Worm (Caenorhabditis elegans) whole organism, midembryonic: Measurements from ENCODE around the gene srbc-41.

ENCODE experiments used
- T22C8.4 ChIP-seq: fragments of 200-800 bp; sonication (Bioruptor generic); IDR thresholded peaks from 2 replicates; pipeline ENCODE4 v1.3.6; 2022; ENCODE audit warnings: missing genetic modification characterization, missing compliant biosample characterization
- cog-1 ChIP-seq: sonication (generic microtip); optimal IDR thresholded peaks from 2 replicates; lab custom pipeline; 2016; ENCODE audit warnings: missing genetic modification characterization, missing compliant biosample characterization
- flt-1 ChIP-seq: fragments of 200-800 bp; sonication (Bioruptor generic); IDR thresholded peaks from 2 replicates; pipeline ENCODE4 v1.3.6; 2022; ENCODE audit warnings: missing genetic modification characterization, missing compliant biosample characterization
- klf-2 ChIP-seq: fragments of 200-800 bp; sonication (Bioruptor generic); conservative IDR thresholded peaks from 2 replicates; pipeline ENCODE4 v1.3.6; 2022; ENCODE audit warnings: missing genetic modification reagents, missing genetic modification characterization, missing compliant biosample characterization
- med-1 ChIP-seq: sonication (generic microtip); optimal IDR thresholded peaks from 2 replicates; lab custom pipeline; 2017; ENCODE audit warnings: missing genetic modification characterization, mild to moderate bottlenecking, missing compliant biosample characterization, antibody characterized with exemption, missing genetic modification reagents; ENCODE audit not compliant: insufficient read depth
- ref-1 ChIP-seq: fragments of 200-800 bp; sonication (Bioruptor generic); conservative IDR thresholded peaks from 2 replicates; pipeline ENCODE4 v1.3.6; 2022; ENCODE audit warnings: missing genetic modification reagents, missing genetic modification characterization, missing compliant biosample characterization
- tab-1 ChIP-seq: fragments of 200-800 bp; sonication (Bioruptor generic); IDR thresholded peaks from 2 replicates; pipeline ENCODE4 v1.3.6; 2022; ENCODE audit warnings: missing genetic modification characterization, missing compliant biosample characterization
- ztf-23 ChIP-seq: fragments of 200-800 bp; sonication (Bioruptor generic); IDR thresholded peaks from 2 replicates; pipeline ENCODE4 v1.3.6; 2022; ENCODE audit warnings: missing genetic modification reagents, missing genetic modification characterization, missing compliant biosample characterization
- ztf-29 ChIP-seq: fragments of 200-800 bp; sonication (Bioruptor generic); IDR thresholded peaks from 2 replicates; pipeline ENCODE4 v1.3.6; 2022; ENCODE audit warnings: missing genetic modification reagents, missing genetic modification characterization, missing compliant biosample characterization

The srbc-41 gene

DNA sequence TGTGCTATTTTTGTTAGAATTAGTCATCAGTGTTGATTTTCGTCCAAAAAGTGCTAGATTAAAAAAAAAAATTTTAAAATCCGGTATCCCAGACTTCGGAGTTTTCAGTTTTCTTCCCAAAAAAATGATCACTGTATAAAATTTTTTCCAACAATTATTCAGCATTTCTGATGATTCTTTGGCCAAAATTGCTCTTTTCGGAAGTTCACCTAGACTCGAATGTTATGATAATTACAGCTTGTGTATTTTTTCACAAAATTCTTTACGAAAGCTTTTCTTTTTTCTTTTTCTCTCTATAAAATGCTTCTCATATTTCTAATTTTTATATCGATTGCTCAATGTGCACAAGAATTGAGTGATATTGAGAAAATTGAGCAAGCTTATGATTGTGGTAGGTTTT lies 17.1 kb upstream of the srbc-41 start, which contains the start of gene irld-17:
TSS of gene irld-17 (plus strand) at position 301 of the 400 bp plus-strand sequence.
- TF ChIP-seq flt-1 (no peak), med-1 (no peak), T22C8.4 (GFP tag; lab: Robert Waterston, UW) (no peak)

DNA sequence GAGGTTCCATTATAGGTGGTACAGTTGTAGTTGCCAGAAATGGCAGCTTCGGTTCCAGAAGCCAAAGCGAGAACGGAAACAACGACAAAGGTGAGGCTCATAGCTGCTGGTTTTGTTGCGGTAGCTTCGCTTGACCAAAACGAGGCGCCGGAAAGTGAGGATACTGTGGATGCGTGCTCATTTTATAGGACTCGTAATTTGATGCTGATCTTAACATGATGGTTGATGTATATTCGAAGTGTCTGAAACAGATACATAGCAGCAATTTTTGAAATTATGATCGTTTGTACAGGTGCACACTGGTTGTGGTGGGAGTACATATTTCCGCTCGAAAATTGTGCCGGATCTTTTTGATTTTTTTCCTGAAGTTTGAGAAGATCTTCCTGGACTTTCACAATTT lies 16.5 kb upstream of the srbc-41 start, which contains the start of gene Y46H3D.8:
TSS of gene Y46H3D.8 (minus strand) at position 101 of the 400 bp plus-strand sequence.
- TF ChIP-seq ztf-23 (GFP tag; lab: Robert Waterston, UW) (no peak), med-1 (no peak), tab-1 (GFP tag; lab: Robert Waterston, UW) (no peak), T22C8.4 (GFP tag; lab: Robert Waterston, UW) (no peak), ref-1 (GFP tag; lab: Robert Waterston, UW) (no peak), cog-1 (tag; lab: Kevin White, UChicago) (no peak)

DNA sequence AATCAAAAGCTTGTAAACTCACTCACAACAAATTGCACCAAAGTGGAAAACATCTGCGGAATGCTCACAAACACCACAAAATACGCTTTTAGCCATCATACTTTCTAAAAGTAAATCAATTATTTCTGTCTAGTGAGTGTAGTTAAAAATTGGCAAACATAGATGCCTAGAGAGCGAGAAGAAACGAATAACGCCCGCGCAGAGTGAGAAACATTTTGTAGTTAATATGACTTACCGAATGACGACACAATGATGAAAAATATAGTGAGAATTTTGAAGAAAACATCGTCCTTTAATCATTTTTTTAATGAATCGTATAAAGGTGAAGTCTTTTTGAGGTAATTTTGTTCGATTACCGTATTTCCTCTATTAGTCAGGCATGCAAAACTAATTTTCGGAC lies 14.7 kb upstream of the srbc-41 start, which contains the start of gene nhr-238:
TSS of gene nhr-238 (minus strand) at position 104 of the 400 bp plus-strand sequence.
- no peak for TF ChIP-seq T22C8.4 (GFP tag; lab: Robert Waterston, UW)
- TF ChIP-seq ref-1 (GFP tag; lab: Robert Waterston, UW), result no peak
- no peak for TF ChIP-seq cog-1 (tag; lab: Kevin White, UChicago)
- TF ChIP-seq klf-2 (GFP tag; lab: Robert Waterston, UW), result no peak
- TF ChIP-seq ztf-23 (GFP tag; lab: Robert Waterston, UW), result no peak
- TF ChIP-seq ztf-29 (GFP tag; lab: Robert Waterston, UW), result no peak
- TF ChIP-seq med-1, result no peak
- no peak for TF ChIP-seq flt-1
- no peak for TF ChIP-seq tab-1 (GFP tag; lab: Robert Waterston, UW)

DNA sequence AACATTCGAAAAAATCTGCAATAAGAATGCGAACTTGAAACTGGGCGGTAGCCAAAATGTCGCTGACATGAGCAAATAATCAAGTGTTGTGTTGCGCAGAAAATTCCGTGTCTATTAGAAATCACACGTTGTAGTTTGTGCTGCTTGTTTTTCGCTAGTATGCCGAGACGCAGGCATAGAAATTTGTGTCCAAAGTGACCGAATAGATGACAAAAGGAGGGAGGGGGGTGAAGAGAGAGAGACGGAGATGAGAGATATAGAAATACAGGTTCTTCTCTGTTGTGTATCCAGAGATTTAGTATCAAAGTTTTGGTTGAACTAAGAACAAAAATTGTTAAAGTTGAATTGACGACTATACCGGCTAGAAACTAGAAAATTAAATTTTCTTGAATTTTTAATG lies 12.6 kb upstream of the srbc-41 start:
- TF ChIP-seq cog-1 (tag; lab: Kevin White, UChicago) (no peak), flt-1 (no peak), ztf-23 (GFP tag; lab: Robert Waterston, UW) (no peak), ref-1 (GFP tag; lab: Robert Waterston, UW) (no peak), T22C8.4 (GFP tag; lab: Robert Waterston, UW) (no peak), ztf-29 (GFP tag; lab: Robert Waterston, UW) (no peak), klf-2 (GFP tag; lab: Robert Waterston, UW) (no peak), med-1 (no peak), tab-1 (GFP tag; lab: Robert Waterston, UW) (no peak)

DNA sequence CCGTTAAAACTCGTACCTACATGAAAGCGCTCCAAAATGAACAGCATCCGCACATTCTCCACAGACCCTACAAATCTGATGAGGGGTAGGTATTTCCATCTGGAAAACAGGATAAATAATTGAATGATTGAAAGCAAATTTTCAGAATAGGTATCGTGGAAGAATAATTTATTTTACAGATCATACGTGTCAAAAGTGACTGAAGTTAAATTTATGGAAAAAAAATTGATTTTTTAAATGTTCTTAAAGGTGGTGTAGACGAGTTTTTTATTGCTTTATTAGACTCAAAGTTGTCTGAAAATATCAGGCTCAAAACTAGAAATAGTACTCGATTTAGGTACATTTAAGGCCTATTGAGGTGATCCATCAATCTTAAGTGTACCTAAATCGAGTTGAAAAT lies 12.1 kb upstream of the srbc-41 start, which contains the start of gene nhr-237:
TSS of gene nhr-237 (minus strand) at position 101 of the 400 bp plus-strand sequence.
- no peak for TF ChIP-seq klf-2 (GFP tag; lab: Robert Waterston, UW)
- no peak for TF ChIP-seq T22C8.4 (GFP tag; lab: Robert Waterston, UW)
- TF ChIP-seq ztf-23 (GFP tag; lab: Robert Waterston, UW), result no peak
- no peak for TF ChIP-seq tab-1 (GFP tag; lab: Robert Waterston, UW)
- no peak for TF ChIP-seq flt-1
- TF ChIP-seq ref-1 (GFP tag; lab: Robert Waterston, UW), result no peak
- TF ChIP-seq med-1, result no peak
- no peak for TF ChIP-seq cog-1 (tag; lab: Kevin White, UChicago)
- no peak for TF ChIP-seq ztf-29 (GFP tag; lab: Robert Waterston, UW)

DNA sequence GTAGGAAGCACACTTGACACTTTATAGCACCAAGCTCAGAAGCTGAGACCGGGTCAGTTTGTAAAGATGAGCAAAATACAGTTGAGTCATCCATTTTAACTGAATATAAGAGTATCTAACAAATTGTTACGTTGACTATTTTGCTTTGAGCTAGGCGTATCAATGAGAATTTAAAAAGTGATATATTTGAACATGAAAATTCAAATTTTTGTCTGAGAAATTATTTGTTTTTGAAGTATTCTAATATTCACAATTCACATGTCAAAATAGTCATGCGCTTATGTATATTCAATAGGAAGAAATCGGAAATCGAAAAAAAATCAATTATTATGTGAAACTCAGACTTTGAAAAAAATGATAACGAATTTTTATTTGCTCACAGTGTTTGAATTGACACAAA lies 9.7 kb upstream of the srbc-41 start, which contains the start of gene nhr-110:
TSS of gene nhr-110 (minus strand) at position 101 of the 400 bp plus-strand sequence.
- TF ChIP-seq cog-1 (tag; lab: Kevin White, UChicago) (no peak), tab-1 (GFP tag; lab: Robert Waterston, UW) (no peak), klf-2 (GFP tag; lab: Robert Waterston, UW) (no peak), flt-1 (no peak), ztf-29 (GFP tag; lab: Robert Waterston, UW) (no peak), T22C8.4 (GFP tag; lab: Robert Waterston, UW) (no peak), med-1 (no peak), ref-1 (GFP tag; lab: Robert Waterston, UW) (no peak), ztf-23 (GFP tag; lab: Robert Waterston, UW) (no peak)

DNA sequence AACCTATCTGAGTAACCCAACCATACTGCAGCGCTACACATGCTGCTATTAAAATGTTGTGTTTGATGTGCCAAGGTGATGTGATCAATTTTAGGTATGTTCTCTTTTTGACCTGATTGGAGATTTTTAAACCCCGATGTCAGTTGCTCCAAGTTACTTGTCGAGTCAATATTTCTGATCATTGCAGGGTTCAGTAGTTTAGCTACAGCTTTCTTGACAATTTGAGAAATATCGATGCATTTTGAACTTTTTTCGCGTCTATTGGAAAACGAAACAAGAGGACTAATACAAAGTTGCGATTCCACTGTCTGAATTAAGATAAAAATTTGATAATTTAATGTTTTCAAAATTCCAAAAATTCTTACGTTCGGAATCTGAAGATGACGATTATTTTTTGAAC lies 8.8 kb upstream of the srbc-41 start:
- TF ChIP-seq med-1 (no peak), flt-1 (no peak), tab-1 (GFP tag; lab: Robert Waterston, UW) (no peak), klf-2 (GFP tag; lab: Robert Waterston, UW) (no peak), ref-1 (GFP tag; lab: Robert Waterston, UW) (no peak)

DNA sequence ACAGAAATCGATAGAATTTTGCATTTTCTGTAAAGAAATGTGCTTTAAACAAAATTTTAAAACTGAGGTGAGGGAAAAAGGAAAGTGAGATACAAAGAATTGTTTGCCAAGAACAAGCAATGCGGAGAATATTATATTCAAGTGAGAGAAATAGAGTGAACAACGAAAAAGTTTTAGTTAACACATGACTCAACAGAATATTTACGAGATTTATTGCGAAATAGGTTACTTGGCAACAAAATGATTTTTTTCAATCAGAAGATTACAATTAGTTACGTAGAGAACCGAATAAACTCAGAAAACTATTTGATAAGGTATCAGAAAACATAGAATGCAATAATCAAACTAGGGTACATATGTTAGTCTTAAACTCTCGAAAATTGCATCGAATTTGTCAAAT lies 6.9 kb upstream of the srbc-41 start, which contains the start of gene nhr-117:
TSS of gene nhr-117 (minus strand) at position 27 of the 400 bp plus-strand sequence.
- TF ChIP-seq ref-1 (GFP tag; lab: Robert Waterston, UW) (no peak), klf-2 (GFP tag; lab: Robert Waterston, UW) (no peak), med-1 (no peak), tab-1 (GFP tag; lab: Robert Waterston, UW) (no peak), ztf-29 (GFP tag; lab: Robert Waterston, UW) (no peak), T22C8.4 (GFP tag; lab: Robert Waterston, UW) (no peak), flt-1 (no peak), cog-1 (tag; lab: Kevin White, UChicago) (no peak), ztf-23 (GFP tag; lab: Robert Waterston, UW) (no peak)

DNA sequence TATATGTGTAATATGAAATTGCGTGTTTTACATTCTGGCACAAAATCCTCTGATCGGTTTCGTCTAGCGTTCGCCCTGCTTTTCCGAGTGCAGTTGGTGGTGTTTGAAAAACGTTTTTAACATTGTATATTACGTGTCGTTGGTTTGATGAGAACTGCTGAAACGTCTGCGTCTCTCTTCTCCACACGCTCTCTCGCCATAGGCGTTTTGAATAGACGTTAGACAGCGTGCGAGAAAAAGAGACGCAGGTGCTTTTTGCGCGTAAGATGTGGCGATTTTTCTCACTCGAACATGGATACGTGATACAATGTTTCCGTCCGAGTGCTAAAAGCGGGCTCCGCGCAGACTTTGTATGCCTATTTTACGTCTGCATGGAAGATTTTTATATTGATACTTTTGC lies 5.9 kb upstream of the srbc-41 start:
- TF ChIP-seq ref-1 (GFP tag; lab: Robert Waterston, UW) (no peak), med-1 (no peak), ztf-23 (GFP tag; lab: Robert Waterston, UW) (no peak), cog-1 (tag; lab: Kevin White, UChicago) (no peak), T22C8.4 (GFP tag; lab: Robert Waterston, UW) (no peak), klf-2 (GFP tag; lab: Robert Waterston, UW) (no peak), flt-1 (no peak), tab-1 (GFP tag; lab: Robert Waterston, UW) (no peak), ztf-29 (GFP tag; lab: Robert Waterston, UW) (no peak)

DNA sequence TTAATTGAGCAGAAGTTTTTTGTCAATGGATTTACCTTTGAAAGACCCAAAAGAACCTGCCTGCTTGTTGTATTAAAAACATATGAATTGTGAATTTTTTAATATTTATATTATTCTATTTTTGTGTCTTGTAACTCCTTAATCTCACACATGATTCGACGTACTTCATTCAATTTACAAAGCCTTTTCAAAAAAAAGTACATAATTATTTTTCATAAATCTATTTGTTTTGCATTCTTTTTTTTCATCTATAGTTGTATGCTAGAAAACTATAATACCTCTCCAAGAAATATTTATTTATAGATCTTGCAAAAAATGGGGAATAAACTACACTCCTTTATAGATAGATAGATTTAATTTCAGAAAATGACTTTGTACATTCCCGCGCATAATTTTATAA lies 4.1 kb upstream of the srbc-41 start, which contains the start of gene nhr-179:
TSS of gene nhr-179 (minus strand) at position 101 of the 400 bp plus-strand sequence.
- TF ChIP-seq tab-1 (GFP tag; lab: Robert Waterston, UW), result no peak
- no peak for TF ChIP-seq ztf-23 (GFP tag; lab: Robert Waterston, UW)
- no peak for TF ChIP-seq cog-1 (tag; lab: Kevin White, UChicago)
- no peak for TF ChIP-seq T22C8.4 (GFP tag; lab: Robert Waterston, UW)
- TF ChIP-seq klf-2 (GFP tag; lab: Robert Waterston, UW), result no peak
